Worm (Caenorhabditis elegans) whole organism, early embryonic: ENCODE results near the gene ptr-14.

Experiments
- B0310.2 ChIP-seq: sonication (generic microtip); optimal IDR thresholded peaks from 2 replicates; lab custom pipeline; 2016; ENCODE audit warnings: mild to moderate bottlenecking, missing genetic modification characterization, missing compliant biosample characterization
- flt-1 ChIP-seq: fragments of 200-800 bp; sonication (Bioruptor generic); IDR thresholded peaks from 2 replicates; pipeline ENCODE4 v1.3.6; 2022; ENCODE audit warnings: missing genetic modification characterization, missing compliant biosample characterization
- tbx-37 ChIP-seq: fragments of 200-800 bp; sonication (Bioruptor generic); conservative IDR thresholded peaks from 2 replicates; pipeline ENCODE4 v1.3.6; 2022; ENCODE audit warnings: missing genetic modification reagents, missing genetic modification characterization, missing compliant biosample characterization

DNA sequence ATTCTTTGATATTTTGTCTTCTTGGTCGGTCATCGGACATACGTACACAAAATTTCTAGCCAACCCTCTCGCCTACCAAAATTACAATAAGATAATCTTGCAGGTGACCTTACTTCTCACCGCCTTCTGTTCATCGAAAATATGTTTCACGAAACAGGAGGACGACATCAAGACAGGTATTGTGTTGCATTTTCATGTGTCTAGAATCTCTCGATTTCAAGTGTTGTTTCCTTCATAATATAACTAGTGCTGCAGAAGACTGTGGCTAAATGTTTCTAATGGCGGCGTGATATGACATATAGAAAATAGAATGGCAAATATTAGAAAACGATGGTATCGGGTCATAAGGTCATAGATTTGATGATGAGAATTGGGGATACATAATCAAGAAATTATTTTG, 1.9 kb downstream of the ptr-14 start:
- TF ChIP-seq tbx-37 (no peak), flt-1 (GFP tag; lab: Robert Waterston, UW) (no peak), B0310.2 (tag; lab: Kevin White, UChicago) (no peak)
